Fruit fly (Drosophila melanogaster): ENCODE measurements around the gene Spt6.

Spt6 gene

dm6 chrX:6225472-6226049 lies 42.0 kb upstream of the Spt6 start, which contains the start of gene dtn:
Gene dtn (plus strand): TSS chrX:6225647.
- TF ChIP-seq Mnt (GFP tag; optimal IDR thresholded peaks at IDR 0.05) = peak; percentile 18
- no peak for TF ChIP-seq CG33017 (tag; optimal IDR thresholded peaks at IDR 0.05)
- peak; percentile 30 for TF ChIP-seq pad (GFP tag; optimal IDR thresholded peaks at IDR 0.05)

DNA sequence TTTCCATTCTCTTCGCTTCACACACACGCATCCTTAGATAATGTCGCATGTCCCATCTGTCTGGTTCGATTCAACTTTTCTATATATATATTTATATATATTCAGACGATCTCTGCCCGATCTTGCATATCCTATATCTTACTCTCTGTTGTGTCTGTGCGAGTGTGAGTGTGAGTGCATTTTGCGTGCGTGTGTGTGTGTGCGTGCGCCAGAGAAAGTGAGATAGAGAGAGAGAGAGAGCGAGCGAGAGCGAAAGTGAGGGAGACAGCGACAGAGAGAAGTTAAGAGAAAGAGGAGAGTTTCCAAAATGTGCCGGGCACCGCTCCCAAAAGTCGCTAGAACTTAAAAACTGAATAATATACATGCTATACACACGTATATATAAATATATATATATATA lies 35.8 kb upstream of the Spt6 start:
- no peak for TF ChIP-seq cic (GFP tag; optimal IDR thresholded peaks at IDR 0.05)
- no peak for TF ChIP-seq tj (GFP tag; optimal IDR thresholded peaks at IDR 0.05)
- TF ChIP-seq toe (GFP tag; optimal IDR thresholded peaks at IDR 0.05) = no peak
- TF ChIP-seq CG1620 (GFP tag; optimal IDR thresholded peaks at IDR 0.05) = no peak
- TF ChIP-seq Crg-1 (GFP tag; optimal IDR thresholded peaks at IDR 0.05) = no peak
- TF ChIP-seq Mnt (GFP tag; optimal IDR thresholded peaks at IDR 0.05) = no peak
- TF ChIP-seq ovo (GFP tag; optimal IDR thresholded peaks at IDR 0.05) = no peak
- TF ChIP-seq bab1 (GFP tag; optimal IDR thresholded peaks at IDR 0.05) = no peak
- no peak for TF ChIP-seq CG7045 (GFP tag; optimal IDR thresholded peaks at IDR 0.05)
- TF ChIP-seq CG5204 (GFP tag; optimal IDR thresholded peaks at IDR 0.05) = no peak
- TF ChIP-seq Hr96 (GFP tag; optimal IDR thresholded peaks at IDR 0.05) = no peak
- no peak for TF ChIP-seq cnc (optimal IDR thresholded peaks at IDR 0.05)
- no peak for TF ChIP-seq CG14711 (tag; optimal IDR thresholded peaks at IDR 0.05)
- TF ChIP-seq CG12768 (GFP tag; optimal IDR thresholded peaks at IDR 0.05) = no peak

DNA sequence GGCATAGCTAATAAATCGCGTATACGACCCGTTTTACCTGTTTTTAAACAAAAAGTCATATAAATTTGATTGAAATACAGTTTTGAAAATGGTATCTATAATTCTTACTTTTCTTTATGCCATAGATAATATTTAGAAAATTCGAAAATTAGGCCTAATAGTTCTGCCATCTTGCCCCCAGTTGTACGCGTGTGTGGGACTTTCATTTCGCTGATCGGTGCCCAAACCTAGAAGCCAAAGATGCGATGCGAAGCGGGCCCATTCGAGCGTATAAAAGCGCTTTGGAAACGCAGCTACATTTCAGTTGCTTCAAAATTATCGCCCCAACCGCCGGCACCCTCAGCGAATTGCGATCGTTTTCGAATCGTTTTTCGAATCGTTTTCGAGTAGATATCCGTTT lies 30.6 kb upstream of the Spt6 start, which contains the start of gene CG14445:
CG14445 (plus strand) TSS at position 301 of the 400 bp plus-strand sequence.
- no peak for TF ChIP-seq Mnt (GFP tag; optimal IDR thresholded peaks at IDR 0.05)
- no peak for TF ChIP-seq kay (GFP tag; ENCODE audit: borderline replicate concordance)
- TF ChIP-seq tj (GFP tag; optimal IDR thresholded peaks at IDR 0.05) = no peak
- no peak for TF ChIP-seq CG12768 (GFP tag; optimal IDR thresholded peaks at IDR 0.05)
- no peak for TF ChIP-seq Clk (GFP tag; optimal IDR thresholded peaks at IDR 0.05)
- TF ChIP-seq CG33017 (tag; optimal IDR thresholded peaks at IDR 0.05) = no peak
- no peak for TF ChIP-seq CG7101 (tag; optimal IDR thresholded peaks at IDR 0.05)
- no peak for TF ChIP-seq cnc (optimal IDR thresholded peaks at IDR 0.05)
- TF ChIP-seq bab1 (GFP tag; optimal IDR thresholded peaks at IDR 0.05) = no peak
- no peak for TF ChIP-seq cic (GFP tag; optimal IDR thresholded peaks at IDR 0.05)
- no peak for TF ChIP-seq ovo (GFP tag; optimal IDR thresholded peaks at IDR 0.05)
- no peak for TF ChIP-seq Hr96 (GFP tag; optimal IDR thresholded peaks at IDR 0.05)
- TF ChIP-seq toe (GFP tag; optimal IDR thresholded peaks at IDR 0.05) = no peak
- TF ChIP-seq CG7045 (GFP tag; optimal IDR thresholded peaks at IDR 0.05) = no peak

DNA sequence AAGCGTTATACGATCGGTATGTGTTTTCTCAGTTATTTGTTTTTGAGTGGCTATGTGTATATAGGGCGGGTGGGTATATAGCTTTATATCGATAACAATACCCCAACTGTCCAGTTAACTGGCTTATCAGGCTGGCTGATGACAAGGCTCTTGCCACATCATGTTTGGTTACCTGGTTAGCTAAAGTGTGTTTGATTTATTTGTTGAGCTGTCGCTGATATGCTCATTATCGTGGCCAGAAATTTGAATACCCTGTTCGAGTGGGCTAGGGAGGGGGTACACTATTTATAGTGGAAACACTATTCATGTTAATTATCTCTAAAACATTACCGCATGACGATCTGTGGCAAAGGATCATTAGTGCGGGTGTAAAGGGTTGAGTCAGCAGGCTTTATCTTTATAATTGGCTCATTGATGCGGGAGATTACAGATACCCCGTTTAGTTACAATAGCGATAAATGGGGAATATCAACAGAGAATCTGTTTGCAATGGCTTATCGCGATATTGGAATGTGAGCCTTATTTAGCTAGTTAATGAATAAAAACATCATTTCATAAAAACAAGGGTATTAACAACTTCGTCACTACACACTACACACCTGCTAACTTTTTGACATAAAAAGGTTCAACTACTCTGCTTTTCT lies 14.6 kb upstream of the Spt6 start:
- no peak for TF ChIP-seq toe (GFP tag; optimal IDR thresholded peaks at IDR 0.05)
- no peak for TF ChIP-seq Mnt (GFP tag; optimal IDR thresholded peaks at IDR 0.05)
- TF ChIP-seq bab1 (GFP tag; optimal IDR thresholded peaks at IDR 0.05) = no peak
- TF ChIP-seq tj (GFP tag; optimal IDR thresholded peaks at IDR 0.05) = no peak
- no peak for TF ChIP-seq CG7101 (tag; optimal IDR thresholded peaks at IDR 0.05)
- TF ChIP-seq Hr96 (GFP tag; optimal IDR thresholded peaks at IDR 0.05) = no peak
- TF ChIP-seq pad (GFP tag; optimal IDR thresholded peaks at IDR 0.05) = no peak
- no peak for TF ChIP-seq CG11617 (GFP tag; optimal IDR thresholded peaks at IDR 0.05)
- no peak for TF ChIP-seq CG12768 (GFP tag; optimal IDR thresholded peaks at IDR 0.05)
- no peak for TF ChIP-seq ovo (GFP tag; optimal IDR thresholded peaks at IDR 0.05)
- TF ChIP-seq cic (GFP tag; optimal IDR thresholded peaks at IDR 0.05) = no peak
- TF ChIP-seq CG33017 (tag; optimal IDR thresholded peaks at IDR 0.05) = no peak

DNA sequence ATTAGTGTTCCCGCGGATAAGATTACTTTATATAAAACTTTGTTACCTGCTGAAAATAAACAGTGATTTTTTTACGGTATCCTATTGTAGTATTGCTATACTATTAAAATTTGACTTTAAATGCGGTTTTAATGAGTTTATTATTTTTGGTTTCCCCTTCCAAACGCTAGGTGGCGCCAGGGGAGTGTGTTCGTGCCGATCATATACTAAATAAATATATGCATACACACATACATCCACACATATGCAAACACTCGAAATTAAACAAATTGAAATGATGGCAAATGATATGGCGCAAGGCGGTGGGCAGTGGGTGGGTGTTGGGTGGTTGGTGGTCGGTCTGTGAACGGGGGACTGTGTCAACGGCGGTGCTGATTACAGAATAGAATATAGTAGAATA lies 13.9 kb upstream of the Spt6 start:
- TF ChIP-seq kay (GFP tag; ENCODE audit: borderline replicate concordance) (no peak), tj (GFP tag; optimal IDR thresholded peaks at IDR 0.05) (no peak), Mnt (GFP tag; optimal IDR thresholded peaks at IDR 0.05) (no peak)

DNA sequence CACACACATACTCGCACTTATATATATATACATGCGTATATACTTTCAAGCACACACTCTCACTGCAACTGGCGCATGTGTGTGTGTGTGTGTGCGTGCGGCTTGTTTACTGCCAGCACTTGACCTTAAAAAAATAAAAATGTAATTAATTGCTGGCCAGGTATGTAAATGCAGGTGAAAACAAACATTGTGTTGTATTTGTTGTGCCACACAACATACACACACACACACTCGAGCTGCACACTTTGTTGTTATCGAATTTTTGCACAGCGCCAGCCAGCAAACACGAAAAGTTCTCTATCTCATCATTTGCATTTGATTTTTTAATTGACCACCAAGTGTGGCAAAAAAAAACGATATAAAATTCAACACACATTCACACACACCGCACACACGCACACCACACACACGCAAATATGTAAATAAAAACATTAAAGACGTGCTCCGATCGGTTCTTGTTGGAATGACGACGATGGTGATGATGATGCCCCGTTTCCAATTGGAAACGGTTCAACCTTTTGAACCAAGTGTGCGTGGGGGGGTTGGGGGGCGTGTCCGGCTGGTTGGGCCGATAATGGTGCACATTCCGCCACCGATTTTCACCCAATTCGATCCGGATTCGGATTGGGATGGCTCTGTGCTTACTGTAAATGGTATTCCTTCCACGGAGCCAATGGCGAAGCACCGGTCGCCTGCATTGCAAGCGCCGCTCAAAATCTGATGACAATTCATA lies 12.8 kb upstream of the Spt6 start:
- TF ChIP-seq CG11617 (GFP tag; optimal IDR thresholded peaks at IDR 0.05) (no peak), ovo (GFP tag; optimal IDR thresholded peaks at IDR 0.05) (no peak), pad (GFP tag; optimal IDR thresholded peaks at IDR 0.05) (no peak), Hr96 (GFP tag; optimal IDR thresholded peaks at IDR 0.05) (no peak), CG12768 (GFP tag; optimal IDR thresholded peaks at IDR 0.05) (no peak), CG7045 (GFP tag; optimal IDR thresholded peaks at IDR 0.05) (no peak), cic (GFP tag; optimal IDR thresholded peaks at IDR 0.05) (no peak), CG7101 (tag; optimal IDR thresholded peaks at IDR 0.05) (no peak), CG5204 (GFP tag; optimal IDR thresholded peaks at IDR 0.05) (no peak)

dm6 chrX:6255414-6255915 lies 12.1 kb upstream of the Spt6 start, which contains the start of the genes Rbcn-3A and Spx:
Gene Rbcn-3A (minus strand): TSS chrX:6255487.
Gene Spx (plus strand): TSS chrX:6255822.
- TF ChIP-seq toe (GFP tag; optimal IDR thresholded peaks at IDR 0.05) (no peak), CG12768 (GFP tag; optimal IDR thresholded peaks at IDR 0.05) (no peak), CG11617 (GFP tag; optimal IDR thresholded peaks at IDR 0.05) (peak; percentile 64), Clk (GFP tag; optimal IDR thresholded peaks at IDR 0.05) (no peak), pad (GFP tag; optimal IDR thresholded peaks at IDR 0.05) (peak; percentile 31), Hr96 (GFP tag; optimal IDR thresholded peaks at IDR 0.05) (no peak), CG33017 (tag; optimal IDR thresholded peaks at IDR 0.05) (no peak), CG7045 (GFP tag; optimal IDR thresholded peaks at IDR 0.05) (no peak), CG14711 (tag; optimal IDR thresholded peaks at IDR 0.05) (peak; percentile 85), Mnt (GFP tag; optimal IDR thresholded peaks at IDR 0.05) (peak; percentile 67), cnc (optimal IDR thresholded peaks at IDR 0.05) (no peak), CG5204 (GFP tag; optimal IDR thresholded peaks at IDR 0.05) (no peak), CG7101 (tag; optimal IDR thresholded peaks at IDR 0.05) (peak; percentile 73), Crg-1 (GFP tag; optimal IDR thresholded peaks at IDR 0.05) (peak; percentile 27), kay (GFP tag; ENCODE audit: borderline replicate concordance) (no peak), bab1 (GFP tag; optimal IDR thresholded peaks at IDR 0.05) (peak; percentile 49), ovo (GFP tag; optimal IDR thresholded peaks at IDR 0.05) (peak; percentile 44), tj (GFP tag; optimal IDR thresholded peaks at IDR 0.05) (peak; percentile 47), CG1620 (GFP tag; optimal IDR thresholded peaks at IDR 0.05) (no peak), cic (GFP tag; optimal IDR thresholded peaks at IDR 0.05) (no peak)
